Worm (Caenorhabditis elegans) whole organism, L2 larva: ENCODE measurements around the gene pph-4.2.
A peak's percentile ranks its signal among the peaks of the same experiment; 100 is the strongest.

Experiments
- C34F6.9 ChIP-seq: fragments of 150-350 bp; optimal IDR thresholded peaks from 2 replicates; lab custom pipeline; 2014; ENCODE audit warnings: missing biosample characterization, missing genetic modification characterization
- F13H6.1 ChIP-seq: sonication (generic microtip); optimal IDR thresholded peaks from 2 replicates; lab custom pipeline; 2016; ENCODE audit warnings: missing genetic modification characterization, missing compliant biosample characterization
- R02D3.7 ChIP-seq: fragments of 150-350 bp; optimal IDR thresholded peaks from 2 replicates; lab custom pipeline; 2014; ENCODE audit warnings: missing biosample characterization, missing genetic modification characterization
- alr-1 ChIP-seq: fragments of 150-350 bp; optimal IDR thresholded peaks from 2 replicates; lab custom pipeline; 2014; ENCODE audit warnings: missing biosample characterization, missing genetic modification characterization
- aly-2 ChIP-seq: fragments of 150-350 bp; optimal IDR thresholded peaks from 2 replicates; lab custom pipeline; 2014; ENCODE audit warnings: missing biosample characterization, missing genetic modification characterization
- blmp-1 ChIP-seq: sonication (generic microtip); optimal IDR thresholded peaks from 2 replicates; lab custom pipeline; 2017; ENCODE audit warnings: missing genetic modification characterization, mild to moderate bottlenecking, missing compliant biosample characterization, antibody characterized with exemption, moderate library complexity; ENCODE audit not compliant: insufficient read depth
- ceh-16 ChIP-seq: fragments of 150-350 bp; optimal IDR thresholded peaks from 2 replicates; lab custom pipeline; 2014; ENCODE audit warnings: missing biosample characterization, missing genetic modification characterization
- crh-2 ChIP-seq: sonication (generic microtip); optimal IDR thresholded peaks from 2 replicates; lab custom pipeline; 2017; ENCODE audit warnings: missing biosample characterization, missing genetic modification characterization
- dmd-4 ChIP-seq: sonication (generic microtip); optimal IDR thresholded peaks from 2 replicates; lab custom pipeline; 2017; ENCODE audit warnings: missing biosample characterization, missing genetic modification characterization
- egl-27 ChIP-seq: sonication (generic microtip); optimal IDR thresholded peaks from 3 replicates; lab custom pipeline; 2017; ENCODE audit warnings: missing biosample characterization, missing genetic modification reagents, missing genetic modification characterization
- elt-1 ChIP-seq: fragments of 150-350 bp; optimal IDR thresholded peaks from 2 replicates; lab custom pipeline; 2014; ENCODE audit warnings: missing biosample characterization, missing genetic modification characterization
- elt-3 ChIP-seq: sonication (generic microtip); optimal IDR thresholded peaks from 2 replicates; lab custom pipeline; 2017; ENCODE audit warnings: missing biosample characterization, missing genetic modification characterization
- fos-1 ChIP-seq: fragments of 150-350 bp; optimal IDR thresholded peaks from 2 replicates; lab custom pipeline; 2014; ENCODE audit warnings: missing biosample characterization, missing genetic modification characterization
- gmeb-1 ChIP-seq: fragments of 150-350 bp; optimal IDR thresholded peaks from 2 replicates; lab custom pipeline; 2014; ENCODE audit warnings: missing biosample characterization, missing genetic modification characterization
- lin-13 ChIP-seq: fragments of 150-350 bp; optimal IDR thresholded peaks from 2 replicates; lab custom pipeline; 2014; ENCODE audit warnings: missing biosample characterization, missing genetic modification reagents, missing genetic modification characterization
- lin-39 ChIP-seq: fragments of 150-350 bp; optimal IDR thresholded peaks from 2 replicates; lab custom pipeline; 2014; ENCODE audit warnings: missing biosample characterization, missing genetic modification reagents, missing genetic modification characterization
- lsy-2 ChIP-seq, 2 experiments: fragments of 150-350 bp in 1 of 2; sonication (generic microtip) in 1 of 2; optimal IDR thresholded peaks; 2 replicates each; lab custom pipeline; 2014 to 2017; ENCODE audit warnings: missing biosample characterization in 2 of 2, missing genetic modification characterization in 2 of 2
- mab-5 ChIP-seq: fragments of 150-350 bp; optimal IDR thresholded peaks from 2 replicates; lab custom pipeline; 2014; ENCODE audit warnings: missing biosample characterization, missing genetic modification characterization
- mdl-1 ChIP-seq, 2 experiments: fragments of 150-350 bp in 1 of 2; sonication (generic microtip) in 1 of 2; optimal IDR thresholded peaks; 2 replicates each; lab custom pipeline; 2017; ENCODE audit warnings: missing biosample characterization in 2 of 2, missing genetic modification characterization in 2 of 2
- nhr-10 ChIP-seq: sonication (generic microtip); optimal IDR thresholded peaks from 2 replicates; lab custom pipeline; 2017; ENCODE audit warnings: missing biosample characterization, missing genetic modification characterization
- nhr-11 ChIP-seq: fragments of 150-350 bp; optimal IDR thresholded peaks from 2 replicates; lab custom pipeline; 2014; ENCODE audit warnings: missing biosample characterization, missing genetic modification characterization
- nhr-129 ChIP-seq: fragments of 150-350 bp; optimal IDR thresholded peaks from 2 replicates; lab custom pipeline; 2014; ENCODE audit warnings: missing biosample characterization, missing genetic modification characterization
- nhr-21 ChIP-seq: fragments of 150-350 bp; optimal IDR thresholded peaks from 2 replicates; lab custom pipeline; 2014; ENCODE audit warnings: missing biosample characterization, missing genetic modification characterization
- nhr-23 ChIP-seq: fragments of 150-350 bp; optimal IDR thresholded peaks from 2 replicates; lab custom pipeline; 2014; ENCODE audit warnings: missing biosample characterization, missing genetic modification reagents, missing genetic modification characterization
- nhr-237 ChIP-seq: fragments of 150-350 bp; optimal IDR thresholded peaks from 2 replicates; lab custom pipeline; 2014; ENCODE audit warnings: missing biosample characterization, missing genetic modification characterization
- nhr-25 ChIP-seq: fragments of 150-350 bp; sonication (generic microtip); optimal IDR thresholded peaks from 3 replicates; lab custom pipeline; 2014; ENCODE audit warnings: missing biosample characterization, missing genetic modification characterization
- nhr-6 ChIP-seq: fragments of 150-350 bp; optimal IDR thresholded peaks from 2 replicates; lab custom pipeline; 2014; ENCODE audit warnings: missing biosample characterization, missing genetic modification characterization
- sem-4 ChIP-seq: fragments of 150-350 bp; optimal IDR thresholded peaks from 2 replicates; lab custom pipeline; 2014; ENCODE audit warnings: missing biosample characterization, missing genetic modification reagents, missing genetic modification characterization
- skn-1 ChIP-seq: sonication (generic microtip); optimal IDR thresholded peaks from 2 replicates; lab custom pipeline; 2017; ENCODE audit warnings: missing biosample characterization, missing genetic modification characterization
- sma-3 ChIP-seq: sonication (generic microtip); optimal IDR thresholded peaks from 2 replicates; lab custom pipeline; 2016; ENCODE audit warnings: missing genetic modification reagents, missing genetic modification characterization, missing compliant biosample characterization
- sma-9 ChIP-seq, 2 experiments: fragments of 150-350 bp in 1 of 2; sonication (generic microtip) in 1 of 2; optimal IDR thresholded peaks; 2 replicates each; lab custom pipeline; 2014 to 2016; ENCODE audit warnings: missing genetic modification characterization in 2 of 2, mild to moderate bottlenecking in 1 of 2, missing biosample characterization in 1 of 2, missing compliant biosample characterization in 1 of 2, missing genetic modification reagents in 1 of 2, moderate library complexity in 1 of 2
- snpc-4 ChIP-seq: fragments of 150-350 bp; optimal IDR thresholded peaks from 2 replicates; lab custom pipeline; 2014; ENCODE audit warnings: missing biosample characterization, missing genetic modification characterization
- unc-39 ChIP-seq: fragments of 150-350 bp; optimal IDR thresholded peaks from 2 replicates; lab custom pipeline; 2014; ENCODE audit warnings: missing biosample characterization, missing genetic modification characterization
- unc-55 ChIP-seq: fragments of 150-350 bp; sonication (generic microtip); optimal IDR thresholded peaks from 3 replicates; lab custom pipeline; 2014; ENCODE audit warnings: missing biosample characterization, missing genetic modification reagents, missing genetic modification characterization
- unc-62 ChIP-seq: fragments of 150-350 bp; optimal IDR thresholded peaks from 2 replicates; lab custom pipeline; 2014; ENCODE audit warnings: missing biosample characterization, missing genetic modification reagents, missing genetic modification characterization
- zag-1 ChIP-seq: fragments of 150-350 bp; optimal IDR thresholded peaks from 2 replicates; lab custom pipeline; 2014; ENCODE audit warnings: missing biosample characterization, missing genetic modification characterization
- ztf-1 ChIP-seq: fragments of 200-800 bp; sonication (Bioruptor generic); conservative IDR thresholded peaks from 2 replicates; pipeline ENCODE4 v1.3.6; 2022; ENCODE audit warnings: missing genetic modification characterization, missing compliant biosample characterization
- ztf-11 ChIP-seq: sonication (generic microtip); optimal IDR thresholded peaks from 2 replicates; lab custom pipeline; 2017; ENCODE audit warnings: missing biosample characterization, missing genetic modification characterization
- ztf-4 ChIP-seq: fragments of 150-350 bp; optimal IDR thresholded peaks from 2 replicates; lab custom pipeline; 2014; ENCODE audit warnings: missing biosample characterization, missing genetic modification characterization

The pph-4.2 gene

DNA sequence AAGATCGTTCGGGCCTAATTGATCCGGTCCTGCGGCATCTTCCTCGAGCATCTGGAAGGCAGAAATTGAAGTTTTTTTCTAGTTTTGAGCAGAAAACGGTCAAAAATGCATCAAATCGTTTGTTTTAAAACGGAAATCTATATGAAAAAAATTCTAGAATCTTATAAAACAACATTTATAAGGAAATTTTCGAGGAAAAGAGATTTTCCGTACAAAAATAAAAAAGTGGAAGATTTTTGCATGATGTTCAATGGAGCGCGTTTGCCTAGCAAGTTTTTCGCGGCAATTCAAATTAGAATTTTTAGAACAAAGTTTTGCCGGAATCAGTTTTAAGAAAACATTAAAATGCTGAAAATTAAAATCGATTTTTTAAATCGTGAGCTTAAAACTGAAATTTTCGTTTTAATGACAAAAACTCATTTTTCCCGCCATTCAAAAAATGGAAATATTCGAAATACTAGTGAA is at the start of gene pph-4.2:
Gene pph-4.2 (minus strand): TSS at position 51 of the 465 bp plus-strand sequence.
- TF ChIP-seq sma-3 (no peak), skn-1 (no peak), F13H6.1 (no peak), lin-39 (tag; lab: Kevin White, UChicago) (no peak), C34F6.9 (peak; percentile 62), mab-5 (tag; lab: Kevin White, UChicago) (no peak), ztf-1 (no peak), nhr-11 (tag; lab: Kevin White, UChicago) (no peak), ztf-11 (tag; lab: Kevin White, UChicago) (no peak), crh-2 (tag; lab: Kevin White, UChicago) (peak; percentile 1), zag-1 (no peak), egl-27 (tag; lab: Kevin White, UChicago) (no peak), ceh-16 (tag; lab: Kevin White, UChicago) (no peak), snpc-4 (tag; lab: Kevin White, UChicago) (no peak), nhr-129 (tag; lab: Kevin White, UChicago) (no peak), lsy-2 (tag; optimal IDR thresholded peaks at IDR 0.05; lab: Kevin White, UChicago) (peak in 1 of 2 experiments; percentile 63), nhr-25 (no peak), aly-2 (no peak), nhr-21 (no peak), ztf-4 (no peak), blmp-1 (tag; lab: Kevin White, UChicago) (no peak), lin-13 (GFP tag; lab: Kevin White, UChicago) (peak; percentile 7), elt-1 (tag; lab: Kevin White, UChicago) (no peak), nhr-237 (tag; lab: Kevin White, UChicago) (no peak), gmeb-1 (tag; lab: Kevin White, UChicago) (peak; percentile 92), unc-39 (no peak), sem-4 (peak; percentile 45), unc-55 (GFP tag; lab: Kevin White, UChicago) (peak; percentile 76), nhr-6 (tag; lab: Kevin White, UChicago) (no peak), fos-1 (tag; lab: Kevin White, UChicago) (no peak), nhr-10 (tag; lab: Kevin White, UChicago) (no peak), sma-9 (GFP tag; optimal IDR thresholded peaks at IDR 0.05; lab: Kevin White, UChicago) (no peak), sma-9 (tag; optimal IDR thresholded peaks at IDR 0.05; lab: Kevin White, UChicago) (no peak), nhr-23 (tag; lab: Kevin White, UChicago) (no peak), alr-1 (tag; lab: Kevin White, UChicago) (no peak)

ce11 chrIII:12426558-12426957 is 49.5 kb upstream of the pph-4.2 start, which contains the start of gene pie-1:
Gene pie-1 (plus strand): TSS chrIII:12426893.
- no peak for TF ChIP-seq blmp-1 (tag; lab: Kevin White, UChicago)
- TF ChIP-seq F13H6.1, result no peak
- no peak for TF ChIP-seq unc-55 (GFP tag; lab: Kevin White, UChicago)
- no peak for TF ChIP-seq unc-62 (GFP tag; lab: Kevin White, UChicago)
- no peak for TF ChIP-seq sma-9 (GFP tag; optimal IDR thresholded peaks at IDR 0.05; lab: Kevin White, UChicago)
- TF ChIP-seq sma-9 (tag; optimal IDR thresholded peaks at IDR 0.05; lab: Kevin White, UChicago), result no peak
- TF ChIP-seq nhr-129 (tag; lab: Kevin White, UChicago), result no peak
- TF ChIP-seq ztf-1, result no peak
- no peak for TF ChIP-seq aly-2
- TF ChIP-seq ztf-11 (tag; lab: Kevin White, UChicago), result no peak
- TF ChIP-seq gmeb-1 (tag; lab: Kevin White, UChicago), result no peak
- no peak for TF ChIP-seq lin-39 (tag; lab: Kevin White, UChicago)
- TF ChIP-seq ceh-16 (tag; lab: Kevin White, UChicago), result no peak
- TF ChIP-seq R02D3.7 (tag; lab: Kevin White, UChicago), result no peak
- TF ChIP-seq elt-3 (tag; lab: Kevin White, UChicago), result no peak
- no peak for TF ChIP-seq unc-39
- TF ChIP-seq lsy-2 (tag; optimal IDR thresholded peaks at IDR 0.05; lab: Kevin White, UChicago), result no peak
- no peak for TF ChIP-seq dmd-4 (tag; lab: Kevin White, UChicago)
- no peak for TF ChIP-seq mdl-1 (tag; optimal IDR thresholded peaks at IDR 0.05; lab: Kevin White, UChicago)
- no peak for TF ChIP-seq nhr-10 (tag; lab: Kevin White, UChicago)
